Worm (Caenorhabditis elegans): Measurements from ENCODE around the gene C16A3.6.

DNA sequence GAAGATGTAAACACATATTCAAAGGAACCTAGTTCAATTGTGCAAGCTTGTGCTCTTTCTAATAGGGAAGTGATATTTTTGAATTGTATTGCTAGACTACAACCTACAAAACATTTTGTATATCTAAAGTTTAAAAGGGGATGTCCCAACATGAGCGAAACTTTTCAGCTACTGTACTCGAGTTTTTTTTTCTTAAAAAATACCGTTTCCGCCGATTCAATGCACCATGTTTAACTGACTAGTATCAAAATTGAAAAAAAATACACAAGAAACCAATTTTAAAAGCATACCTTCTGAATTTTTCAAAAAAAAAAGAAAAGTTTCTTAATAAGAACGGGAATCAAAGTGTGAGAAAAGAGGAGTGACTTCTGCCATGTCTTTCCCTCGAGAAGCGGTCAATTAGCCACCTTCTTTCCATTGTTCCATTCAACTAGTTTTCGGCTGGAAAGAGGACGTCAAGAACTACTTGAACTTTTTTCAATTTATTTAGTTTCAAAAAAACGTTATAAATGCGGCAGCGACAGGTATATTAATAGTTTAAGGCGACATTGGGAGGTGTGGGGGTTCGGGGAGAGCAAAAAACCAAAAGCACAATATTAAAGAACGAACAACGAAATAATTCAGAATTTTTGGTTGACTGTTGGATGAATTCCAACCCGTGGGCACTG, 36.4 kb downstream of the C16A3.6 start, which contains the start of gene nas-4:
- TF ChIP-seq ceh-13 (GFP tag; optimal IDR thresholded peaks at IDR 0.05), result no peak
- TF ChIP-seq hmg-4 (GFP tag; optimal IDR thresholded peaks at IDR 0.05), result no peak
- no peak for TF ChIP-seq ceh-36 (tag; optimal IDR thresholded peaks at IDR 0.05)
- TF ChIP-seq ets-7 (tag; optimal IDR thresholded peaks at IDR 0.05), result no peak
- no peak for TF ChIP-seq ama-1 (optimal IDR thresholded peaks at IDR 0.05)
- no peak for TF ChIP-seq flt-1 (GFP tag; IDR thresholded peaks at IDR 0.05)

Data from whole organism, early embryonic.